Worm (Caenorhabditis elegans) whole organism, mixed stage, embryonic: Measurements from ENCODE around the gene W06H8.6.
A peak's percentile ranks its signal among the peaks of the same experiment; 100 is the strongest.

Experiments used
- flh-1 ChIP-seq: fragments of 200-800 bp; sonication (Bioruptor generic); optimal IDR thresholded peaks from 2 replicates; lab custom pipeline; 2018; ENCODE audit warnings: mild to moderate bottlenecking, missing genetic modification characterization, moderate library complexity, missing compliant biosample characterization
- ham-2 ChIP-seq: fragments of 200-800 bp; sonication (Bioruptor generic); optimal IDR thresholded peaks from 2 replicates; lab custom pipeline; 2018; ENCODE audit warnings: mild to moderate bottlenecking, missing genetic modification characterization, missing compliant biosample characterization
- lin-13 ChIP-seq: fragments of 150-350 bp; optimal IDR thresholded peaks from 2 replicates; lab custom pipeline; 2014; ENCODE audit warnings: missing biosample characterization, missing genetic modification characterization
- lsy-2 ChIP-seq: fragments of 150-350 bp; optimal IDR thresholded peaks from 2 replicates; lab custom pipeline; 2014; ENCODE audit warnings: missing biosample characterization, missing genetic modification characterization
- unc-62 ChIP-seq: fragments of 150-350 bp; optimal IDR thresholded peaks from 2 replicates; lab custom pipeline; 2014; ENCODE audit warnings: missing biosample characterization, missing genetic modification reagents, missing genetic modification characterization
- ztf-11 ChIP-seq: fragments of 150-350 bp; optimal IDR thresholded peaks from 2 replicates; lab custom pipeline; 2014; ENCODE audit warnings: missing biosample characterization, missing genetic modification characterization

ce11 chrV:6204046-6204445 is 22.8 kb downstream of the W06H8.6 start:
- TF ChIP-seq lin-13, result no peak
- no peak for TF ChIP-seq flh-1 (GFP tag; lab: Kevin White, UChicago)
- no peak for TF ChIP-seq ztf-11 (tag; lab: Kevin White, UChicago)
- TF ChIP-seq lsy-2, result no peak
- TF ChIP-seq ham-2 (GFP tag; lab: Kevin White, UChicago), result no peak
- TF ChIP-seq unc-62 (GFP tag; lab: Kevin White, UChicago), result peak; percentile 88
